Fruit fly (Drosophila melanogaster): ENCODE measurements around the gene Mcm6.

Mcm6 gene

dm6 chrX:6638123-6638522, 36.1 kb upstream of the Mcm6 start:
- TF ChIP-seq so (GFP tag; IDR thresholded peaks at IDR 0.05) (peak; percentile 27; the same call in 1 of the 3 replicates), slou (GFP tag; optimal IDR thresholded peaks at IDR 0.05) (no peak), CG5180 (GFP tag; optimal IDR thresholded peaks at IDR 0.05) (peak; percentile 51), maf-S (GFP tag; optimal IDR thresholded peaks at IDR 0.05) (no peak), CG31388 (GFP tag; optimal IDR thresholded peaks at IDR 0.05) (no peak), crc (GFP tag; optimal IDR thresholded peaks at IDR 0.05) (no peak), z (GFP tag; IDR thresholded peaks at IDR 0.05) (no peak), CG4707 (GFP tag; optimal IDR thresholded peaks at IDR 0.05) (peak; percentile 5), gsb-n (tag; optimal IDR thresholded peaks at IDR 0.05) (no peak), CG9797 (GFP tag; optimal IDR thresholded peaks at IDR 0.05) (no peak), CG42726 (GFP tag; IDR thresholded peaks at IDR 0.05; ENCODE audit: partially characterized antibody) (no peak), CG18764 (GFP tag; optimal IDR thresholded peaks at IDR 0.05) (no peak), Dek (tag; optimal IDR thresholded peaks at IDR 0.05) (no peak), wdn (GFP tag; IDR thresholded peaks at IDR 0.05) (no peak), CG5245 (GFP tag; optimal IDR thresholded peaks at IDR 0.05) (no peak), phol (tag; optimal IDR thresholded peaks at IDR 0.05) (no peak), CG1024 (GFP tag; IDR thresholded peaks at IDR 0.05) (no peak), cg (GFP tag; optimal IDR thresholded peaks at IDR 0.05) (no peak), slp2 (GFP tag; optimal IDR thresholded peaks at IDR 0.05) (no peak), unc-4 (GFP tag; IDR thresholded peaks at IDR 0.05; ENCODE audit: partially characterized antibody) (no peak), CG33557 (GFP tag; optimal IDR thresholded peaks at IDR 0.05) (no peak), sug (tag; optimal IDR thresholded peaks at IDR 0.05) (no peak), kni (GFP tag; optimal IDR thresholded peaks at IDR 0.05) (peak; percentile 3), caup (GFP tag; optimal IDR thresholded peaks at IDR 0.05; ENCODE audit: severe bottlenecking) (peak; percentile 18), Vsx1 (GFP tag; optimal IDR thresholded peaks at IDR 0.05) (peak; percentile 44), CG13296 (GFP tag; optimal IDR thresholded peaks at IDR 0.05) (peak; percentile 53), CG15073 (GFP tag; optimal IDR thresholded peaks at IDR 0.05) (no peak), CG14050 (GFP tag; IDR thresholded peaks at IDR 0.05) (no peak), gsb (GFP tag; IDR thresholded peaks at IDR 0.05) (no peak), CG15514 (GFP tag; optimal IDR thresholded peaks at IDR 0.05) (peak; percentile 42), BEAF-32 (GFP tag; optimal IDR thresholded peaks at IDR 0.05) (no peak), Meics (GFP tag; optimal IDR thresholded peaks at IDR 0.05) (peak; percentile 27), unpg (GFP tag; optimal IDR thresholded peaks at IDR 0.05) (peak; percentile 7), Hmr (GFP tag; optimal IDR thresholded peaks at IDR 0.05) (peak; percentile 38), MTF-1 (GFP tag; optimal IDR thresholded peaks at IDR 0.05; ENCODE audit: borderline replicate concordance) (no peak), Dbx (GFP tag; IDR thresholded peaks at IDR 0.05) (0 out of 3 replicates have a peak, but pooled peaks have one; percentile 34), CG2712 (tag; optimal IDR thresholded peaks at IDR 0.05) (no peak), CG1529 (GFP tag; optimal IDR thresholded peaks at IDR 0.05) (peak; percentile 8), CG9437 (GFP tag; optimal IDR thresholded peaks at IDR 0.05) (no peak), CG4360 (GFP tag; IDR thresholded peaks at IDR 0.05) (no peak), chn (GFP tag; optimal IDR thresholded peaks at IDR 0.05) (no peak), Aef1 (GFP tag; IDR thresholded peaks at IDR 0.05) (no peak), zf30C (GFP tag; optimal IDR thresholded peaks at IDR 0.05) (no peak), CG6683 (GFP tag; optimal IDR thresholded peaks at IDR 0.05) (no peak), sens (GFP tag) (peak; percentile 23), dmrt11E (tag; optimal IDR thresholded peaks at IDR 0.05) (no peak), CG9727 (GFP tag; optimal IDR thresholded peaks at IDR 0.05) (no peak), Hr3 (GFP tag; optimal IDR thresholded peaks at IDR 0.05) (no peak), CG13894 (tag; optimal IDR thresholded peaks at IDR 0.05) (no peak), sob (GFP tag; IDR thresholded peaks at IDR 0.05) (peak; percentile 44; the same call in 1 of the 2 replicates), ewg (GFP tag; optimal IDR thresholded peaks at IDR 0.05) (no peak)
